Worm (Caenorhabditis elegans) whole organism, L1 larva: ENCODE results near the gene pup-2.

Experiments used
- C34B4.2 ChIP-seq: sonication (generic microtip); optimal IDR thresholded peaks from 2 replicates; lab custom pipeline; 2017; ENCODE audit warnings: mild to moderate bottlenecking, missing genetic modification characterization, missing compliant biosample characterization
- ama-1 ChIP-seq: fragments of 150-350 bp; optimal IDR thresholded peaks from 2 replicates; lab custom pipeline; 2014
- blmp-1 ChIP-seq: fragments of 150-350 bp; optimal IDR thresholded peaks from 2 replicates; lab custom pipeline; 2014; ENCODE audit warnings: missing biosample characterization, missing genetic modification characterization
- ceh-82 ChIP-seq, 3 experiments: fragments of 150-350 bp in 1 of 3; sonication (generic microtip) in 2 of 3; optimal IDR thresholded peaks; 2 replicates each; lab custom pipeline; 2014 to 2017; ENCODE audit warnings: missing biosample characterization in 3 of 3, missing genetic modification characterization in 3 of 3
- ceh-88 ChIP-seq: fragments of 200-800 bp; sonication (Bioruptor generic); IDR thresholded peaks from 2 replicates; pipeline ENCODE4 v1.3.6; 2022; ENCODE audit warnings: missing genetic modification characterization, missing compliant biosample characterization
- ceh-90 ChIP-seq: sonication (generic microtip); optimal IDR thresholded peaks from 2 replicates; lab custom pipeline; 2016; ENCODE audit warnings: missing genetic modification characterization, missing compliant biosample characterization
- ces-1 ChIP-seq: fragments of 150-350 bp; optimal IDR thresholded peaks from 2 replicates; lab custom pipeline; 2014; ENCODE audit warnings: missing biosample characterization, missing genetic modification reagents, missing genetic modification characterization
- dsc-1 ChIP-seq: sonication (generic microtip); optimal IDR thresholded peaks from 2 replicates; lab custom pipeline; 2016; ENCODE audit warnings: mild to moderate bottlenecking, missing genetic modification characterization, missing compliant biosample characterization
- efl-1 ChIP-seq, 4 experiments: fragments of 150-350 bp; optimal IDR thresholded peaks in 3 of 4; peaks in 1 of 4; 1 replicate in 1 of 4; 2 replicates in 3 of 4; lab custom pipeline; 2014; ENCODE audit warnings: missing biosample characterization in 2 of 4, missing genetic modification characterization in 2 of 4, missing genetic modification reagents in 2 of 4
- efl-3 ChIP-seq: fragments of 200-800 bp; sonication (Bioruptor generic); optimal IDR thresholded peaks from 2 replicates; lab custom pipeline; 2018; ENCODE audit warnings: mild to moderate bottlenecking, missing genetic modification characterization, missing compliant biosample characterization
- egl-27 ChIP-seq, 2 experiments: fragments of 150-350 bp in 1 of 2; sonication (generic microtip); optimal IDR thresholded peaks; 3 replicates each; lab custom pipeline; 2017 to 2018; ENCODE audit warnings: missing biosample characterization in 2 of 2, missing genetic modification characterization in 2 of 2, missing genetic modification reagents in 2 of 2
- elt-2 ChIP-seq: sonication (generic microtip); optimal IDR thresholded peaks from 2 replicates; lab custom pipeline; 2016; ENCODE audit warnings: missing genetic modification characterization, mild to moderate bottlenecking, inconsistent platforms, missing compliant biosample characterization, missing genetic modification reagents
- elt-3 ChIP-seq, 6 experiments: fragments of 150-350 bp in 1 of 6; sonication (generic microtip); optimal IDR thresholded peaks; 2 replicates each; lab custom pipeline; 2017 to 2018; ENCODE audit warnings: missing biosample characterization in 6 of 6, missing genetic modification characterization in 6 of 6, inconsistent platforms in 1 of 6
- ets-5 ChIP-seq: fragments of 200-800 bp; sonication (Bioruptor generic); IDR thresholded peaks from 2 replicates; pipeline ENCODE4 v1.3.6; 2022; ENCODE audit warnings: missing genetic modification characterization, missing compliant biosample characterization
- fkh-10 ChIP-seq: sonication (generic microtip); optimal IDR thresholded peaks from 2 replicates; lab custom pipeline; 2017; ENCODE audit warnings: missing biosample characterization, missing genetic modification reagents, missing genetic modification characterization
- fos-1 ChIP-seq: fragments of 150-350 bp; optimal IDR thresholded peaks from 2 replicates; lab custom pipeline; 2014; ENCODE audit warnings: missing biosample characterization, missing genetic modification characterization
- hlh-4 ChIP-seq: sonication (generic microtip); optimal IDR thresholded peaks from 2 replicates; lab custom pipeline; 2016; ENCODE audit warnings: mild to moderate bottlenecking, missing genetic modification characterization, missing compliant biosample characterization
- hpl-2 ChIP-seq: fragments of 150-350 bp; optimal IDR thresholded peaks from 2 replicates; lab custom pipeline; 2014; ENCODE audit warnings: missing biosample characterization, missing genetic modification reagents, missing genetic modification characterization
- isw-1 ChIP-seq: fragments of 200-800 bp; sonication (Bioruptor generic); IDR thresholded peaks from 2 replicates; pipeline ENCODE4 v1.3.6; 2022; ENCODE audit warnings: missing genetic modification characterization, missing compliant biosample characterization
- lin-13 ChIP-seq: fragments of 150-350 bp; optimal IDR thresholded peaks from 2 replicates; lab custom pipeline; 2014; ENCODE audit warnings: missing biosample characterization, missing genetic modification reagents, missing genetic modification characterization
- lin-14 ChIP-seq: fragments of 200-800 bp; sonication (Bioruptor generic); optimal IDR thresholded peaks from 2 replicates; lab custom pipeline; 2018; ENCODE audit warnings: mild to moderate bottlenecking, missing genetic modification characterization, moderate library complexity, missing compliant biosample characterization
- lin-15B ChIP-seq: fragments of 150-350 bp; sonication (generic microtip); optimal IDR thresholded peaks from 3 replicates; lab custom pipeline; 2014; ENCODE audit warnings: missing biosample characterization, missing genetic modification characterization
- lin-35 ChIP-seq, 2 experiments: fragments of 150-350 bp; optimal IDR thresholded peaks; 2 replicates each; lab custom pipeline; 2014; ENCODE audit warnings: missing biosample characterization in 2 of 2, missing genetic modification characterization in 2 of 2, missing genetic modification reagents in 2 of 2
- lsy-2 ChIP-seq, 2 experiments: fragments of 150-350 bp; optimal IDR thresholded peaks; 2 replicates each; lab custom pipeline; 2014; ENCODE audit warnings: missing biosample characterization in 2 of 2, missing genetic modification characterization in 2 of 2
- mab-9 ChIP-seq: fragments of 200-800 bp; sonication (Bioruptor generic); IDR thresholded peaks from 2 replicates; pipeline ENCODE4 v1.3.6; 2022; ENCODE audit warnings: missing genetic modification reagents, missing genetic modification characterization, missing compliant biosample characterization
- mef-2 ChIP-seq: fragments of 150-350 bp; optimal IDR thresholded peaks from 2 replicates; lab custom pipeline; 2014; ENCODE audit warnings: missing biosample characterization, missing genetic modification characterization
- nhr-12 ChIP-seq: sonication (generic microtip); optimal IDR thresholded peaks from 2 replicates; lab custom pipeline; 2017; ENCODE audit warnings: missing biosample characterization, missing genetic modification characterization
- nhr-19 ChIP-seq: fragments of 200-800 bp; sonication (Bioruptor generic); conservative IDR thresholded peaks from 2 replicates; pipeline ENCODE4 v1.3.6; 2022; ENCODE audit warnings: missing genetic modification characterization, missing compliant biosample characterization
- nhr-20 ChIP-seq: sonication (generic microtip); optimal IDR thresholded peaks from 2 replicates; lab custom pipeline; 2016; ENCODE audit warnings: mild to moderate bottlenecking, missing genetic modification characterization, missing compliant biosample characterization
- nhr-28 ChIP-seq: fragments of 150-350 bp; optimal IDR thresholded peaks from 2 replicates; lab custom pipeline; 2014; ENCODE audit warnings: missing biosample characterization, missing genetic modification characterization
- nhr-47 ChIP-seq: sonication (generic microtip); optimal IDR thresholded peaks from 2 replicates; lab custom pipeline; 2016; ENCODE audit warnings: mild to moderate bottlenecking, missing genetic modification characterization, moderate library complexity, missing compliant biosample characterization
- nhr-71 ChIP-seq: sonication (generic microtip); optimal IDR thresholded peaks from 2 replicates; lab custom pipeline; 2016; ENCODE audit warnings: mild to moderate bottlenecking, missing genetic modification characterization, moderate library complexity, missing compliant biosample characterization
- nhr-84 ChIP-seq: sonication (generic microtip); optimal IDR thresholded peaks from 2 replicates; lab custom pipeline; 2017; ENCODE audit warnings: missing biosample characterization, missing genetic modification characterization
- nhr-85 ChIP-seq: sonication (generic microtip); peaks from one replicate; lab custom pipeline; 2016; ENCODE audit warnings: missing genetic modification characterization, inconsistent platforms, missing compliant biosample characterization
- pax-3 ChIP-seq: fragments of 200-800 bp; sonication (Bioruptor generic); optimal IDR thresholded peaks from 2 replicates; lab custom pipeline; 2018; ENCODE audit warnings: mild to moderate bottlenecking, missing genetic modification characterization, moderate library complexity, missing compliant biosample characterization
- pqm-1 ChIP-seq: sonication (generic microtip); optimal IDR thresholded peaks from 3 replicates; lab custom pipeline; 2017; ENCODE audit warnings: missing biosample characterization, missing genetic modification characterization
- skn-1 ChIP-seq: fragments of 150-350 bp; optimal IDR thresholded peaks from 2 replicates; lab custom pipeline; 2014; ENCODE audit warnings: missing biosample characterization, missing genetic modification characterization
- snu-23 ChIP-seq: sonication (generic microtip); optimal IDR thresholded peaks from 2 replicates; lab custom pipeline; 2016; ENCODE audit warnings: missing genetic modification characterization, missing compliant biosample characterization
- tbx-2 ChIP-seq: sonication (generic microtip); optimal IDR thresholded peaks from 2 replicates; lab custom pipeline; 2016; ENCODE audit warnings: missing genetic modification characterization, missing compliant biosample characterization
- unc-30 ChIP-seq: sonication (generic microtip); optimal IDR thresholded peaks from 2 replicates; lab custom pipeline; 2017; ENCODE audit warnings: missing biosample characterization, missing genetic modification characterization
- unc-86 ChIP-seq: sonication (generic microtip); optimal IDR thresholded peaks from 2 replicates; lab custom pipeline; 2016; ENCODE audit warnings: missing genetic modification characterization, missing compliant biosample characterization
- unc-98 ChIP-seq: fragments of 200-800 bp; sonication (Bioruptor generic); IDR thresholded peaks from 2 replicates; pipeline ENCODE4 v1.3.6; 2022; ENCODE audit warnings: missing genetic modification characterization, missing compliant biosample characterization
- vab-15 ChIP-seq: sonication (generic microtip); optimal IDR thresholded peaks from 2 replicates; lab custom pipeline; 2017; ENCODE audit warnings: missing genotype, mild to moderate bottlenecking, missing genetic modification characterization, missing compliant biosample characterization
- xbp-1 ChIP-seq: sonication (generic microtip); optimal IDR thresholded peaks from 2 replicates; lab custom pipeline; 2016; ENCODE audit warnings: missing genetic modification characterization, missing compliant biosample characterization
- zag-1 ChIP-seq: fragments of 150-350 bp; optimal IDR thresholded peaks from 2 replicates; lab custom pipeline; 2014; ENCODE audit warnings: missing biosample characterization, missing genetic modification characterization
- ztf-4 ChIP-seq: fragments of 150-350 bp; optimal IDR thresholded peaks from 2 replicates; lab custom pipeline; 2014; ENCODE audit warnings: missing biosample characterization, missing genetic modification characterization

pup-2 gene

ce11 chrIII:5222777-5223176, 37.1 kb downstream of the pup-2 start (continued):
- TF ChIP-seq mef-2 (tag; lab: Kevin White, UChicago): no peak
- TF ChIP-seq lin-35 (GFP tag; optimal IDR thresholded peaks at IDR 0.05; lab: Kevin White, UChicago): no peak
- TF ChIP-seq lin-15B (tag; lab: Kevin White, UChicago): no peak
- TF ChIP-seq pqm-1: no peak
- no peak for TF ChIP-seq mab-9 (GFP tag; lab: Robert Waterston, UW)
- TF ChIP-seq ama-1 (lab: Kevin White, UChicago): no peak
- TF ChIP-seq tbx-2 (tag; lab: Kevin White, UChicago): no peak
- no peak for TF ChIP-seq unc-86 (tag; lab: Kevin White, UChicago)
- no peak for TF ChIP-seq skn-1 (tag; lab: Kevin White, UChicago)
- TF ChIP-seq, all 84 proteins: peak for 5

ce11 chrIII:5224908-5225307, 39.2 kb downstream of the pup-2 start:
- peak; percentile 37 for TF ChIP-seq lin-14 (GFP tag; lab: Kevin White, UChicago)
- TF ChIP-seq vab-15 (tag; lab: Kevin White, UChicago): no peak
- no peak for TF ChIP-seq lin-13 (GFP tag; lab: Kevin White, UChicago)
- peak; percentile 35 for TF ChIP-seq blmp-1 (tag; lab: Kevin White, UChicago)
- TF ChIP-seq xbp-1 (tag; lab: Kevin White, UChicago): no peak
- TF ChIP-seq skn-1 (tag; lab: Kevin White, UChicago): peak; percentile 11
- no peak for TF ChIP-seq ets-5
- TF ChIP-seq fos-1 (tag; lab: Kevin White, UChicago): peak; percentile 81
- TF ChIP-seq ceh-88: no peak
- TF ChIP-seq ztf-4 (tag; lab: Kevin White, UChicago): no peak
- TF ChIP-seq ces-1 (GFP tag; lab: Kevin White, UChicago): no peak
- TF ChIP-seq efl-3 (GFP tag; lab: Kevin White, UChicago): no peak
- peak; percentile 6 for TF ChIP-seq snu-23
- TF ChIP-seq efl-1 (optimal IDR thresholded peaks at IDR 0.05; lab: Kevin White, UChicago): no peak
- no peak for TF ChIP-seq efl-1 (GFP tag; optimal IDR thresholded peaks at IDR 0.05 in 1 of 2; lab: Kevin White, UChicago)
- TF ChIP-seq hpl-2 (GFP tag; lab: Kevin White, UChicago): no peak
- no peak for TF ChIP-seq pax-3 (tag; lab: Kevin White, UChicago)
- TF ChIP-seq dsc-1 (tag; lab: Kevin White, UChicago): no peak
- TF ChIP-seq mab-9 (GFP tag; lab: Robert Waterston, UW): no peak
- TF ChIP-seq C34B4.2 (tag; lab: Kevin White, UChicago): no peak
- no peak for TF ChIP-seq unc-98 (GFP tag; lab: Robert Waterston, UW)
- TF ChIP-seq zag-1 (tag; lab: Kevin White, UChicago): no peak
- TF ChIP-seq fkh-10 (GFP tag; lab: Kevin White, UChicago): no peak
- no peak for TF ChIP-seq unc-30
- TF ChIP-seq hlh-4 (tag; lab: Kevin White, UChicago): no peak
- peak in 1 of 3 experiments; percentile 27 for TF ChIP-seq ceh-82 (tag; optimal IDR thresholded peaks at IDR 0.05; lab: Kevin White, UChicago)

- TF ChIP-seq nhr-85 (tag; lab: Kevin White, UChicago) (peak; percentile 50), ceh-82 (tag; optimal IDR thresholded peaks at IDR 0.05; lab: Kevin White, UChicago) (no peak), lsy-2 (tag; optimal IDR thresholded peaks at IDR 0.05; lab: Kevin White, UChicago) (peak in 1 of 2 experiments; percentile 7), C34B4.2 (tag; lab: Kevin White, UChicago) (no peak), nhr-47 (tag; lab: Kevin White, UChicago) (no peak), lin-35 (GFP tag; optimal IDR thresholded peaks at IDR 0.05; lab: Kevin White, UChicago) (no peak), ces-1 (GFP tag; lab: Kevin White, UChicago) (no peak)
Measured at ce11 chrIII:5225321-5225720, 39.6 kb downstream of the pup-2 start, which contains the start of gene nex-1. nex-1 (plus strand) TSS chrIII:5225621.

ce11 chrIII:5227831-5228467, 42.2 kb downstream of the pup-2 start, which contains the start of the genes C34E10.12, C34E10.10 and atp-2:
C34E10.12 (minus strand) TSS chrIII:5227881.
C34E10.10 (minus strand) TSS chrIII:5227884.
atp-2 (plus strand) TSS chrIII:5228417.
- no peak for TF ChIP-seq ces-1 (GFP tag; lab: Kevin White, UChicago)
- TF ChIP-seq blmp-1 (tag; lab: Kevin White, UChicago): peak; percentile 59
- TF ChIP-seq ceh-90 (tag; lab: Kevin White, UChicago): peak; percentile 31
- TF ChIP-seq efl-1 (optimal IDR thresholded peaks at IDR 0.05; lab: Kevin White, UChicago): peak; percentile 86 to 88
- TF ChIP-seq efl-1 (GFP tag; optimal IDR thresholded peaks at IDR 0.05 in 1 of 2; lab: Kevin White, UChicago): peak; percentile 79 to 97
- TF ChIP-seq nhr-12 (tag; lab: Kevin White, UChicago): no peak
- no peak for TF ChIP-seq egl-27 (tag; optimal IDR thresholded peaks at IDR 0.05; lab: Kevin White, UChicago)
- peak in 3 of 6 experiments; percentile 44 to 89 (median 77) for TF ChIP-seq elt-3 (tag; optimal IDR thresholded peaks at IDR 0.05; lab: Kevin White, UChicago)
- TF ChIP-seq isw-1 (GFP tag; lab: Robert Waterston, UW): peak; percentile 90
- no peak for TF ChIP-seq elt-2 (tag; lab: Kevin White, UChicago)
- TF ChIP-seq ets-5: no peak
- TF ChIP-seq pax-3 (tag; lab: Kevin White, UChicago): peak; percentile 63
- no peak for TF ChIP-seq nhr-28 (tag; lab: Kevin White, UChicago)
- TF ChIP-seq nhr-84 (tag; lab: Kevin White, UChicago): no peak
- TF ChIP-seq nhr-19 (GFP tag; lab: Robert Waterston, UW): peak; percentile 87
- TF ChIP-seq nhr-20 (tag; lab: Kevin White, UChicago): peak; percentile 94
- peak; percentile 93 for TF ChIP-seq nhr-71
